Fruit fly (Drosophila melanogaster): ENCODE results near the gene wupA.

- TF ChIP-seq CG17806 (tag; optimal IDR thresholded peaks at IDR 0.05), result no peak
- no peak for TF ChIP-seq CG10348 (GFP tag; IDR thresholded peaks at IDR 0.05)
- no peak for TF ChIP-seq D1 (tag; optimal IDR thresholded peaks at IDR 0.05)
- peak; percentile 19 for TF ChIP-seq CG8301 (tag; optimal IDR thresholded peaks at IDR 0.05)
Measured at dm6 chrX:18057202-18057601, 59.5 kb downstream of the wupA start.

Measured in whole organism, pupa.